Worm (Caenorhabditis elegans): Measurements from ENCODE around the gene Y47D3B.3.

DNA sequence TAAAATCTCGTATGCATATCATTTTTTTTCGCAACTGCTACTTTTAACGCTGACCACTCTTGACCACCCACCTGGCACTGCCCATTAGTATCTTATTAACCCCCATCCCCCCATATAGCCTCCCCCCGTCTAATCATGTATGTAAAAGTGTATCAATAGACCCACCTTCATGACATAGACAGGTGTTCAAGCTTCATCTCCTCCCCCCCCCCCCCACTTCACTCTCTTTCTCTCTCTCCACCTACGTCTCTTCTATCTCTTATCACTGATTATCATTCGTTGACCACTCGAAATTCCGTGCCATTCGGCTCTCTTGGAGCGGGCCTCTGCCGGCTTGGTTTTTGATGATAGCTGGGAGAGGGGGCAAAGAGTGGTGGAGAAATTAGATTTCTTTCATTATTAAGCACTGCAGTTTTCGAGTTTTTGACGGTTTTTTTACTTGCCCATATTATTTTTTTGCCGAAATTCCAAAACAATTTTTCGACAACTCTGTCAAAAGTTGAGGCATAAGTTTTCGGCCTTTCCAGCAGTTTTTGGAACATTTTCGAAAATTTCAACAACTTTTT lies 41.8 kb upstream of the Y47D3B.3 start:
- TF ChIP-seq snpc-4 (tag; optimal IDR thresholded peaks at IDR 0.05) (no peak), nhr-76 (tag; optimal IDR thresholded peaks at IDR 0.05) (no peak), pha-4 (tag; optimal IDR thresholded peaks at IDR 0.05) (no peak), unc-39 (tag; optimal IDR thresholded peaks at IDR 0.05) (no peak), mab-5 (tag; optimal IDR thresholded peaks at IDR 0.05) (no peak), elt-3 (tag; optimal IDR thresholded peaks at IDR 0.05) (no peak), blmp-1 (tag; optimal IDR thresholded peaks at IDR 0.05) (no peak), drap-1 (GFP tag; optimal IDR thresholded peaks at IDR 0.05) (peak; percentile 14), nhr-12 (tag; optimal IDR thresholded peaks at IDR 0.05) (no peak)
